Worm (Caenorhabditis elegans): Measurements from ENCODE around the gene F10C1.9.

DNA sequence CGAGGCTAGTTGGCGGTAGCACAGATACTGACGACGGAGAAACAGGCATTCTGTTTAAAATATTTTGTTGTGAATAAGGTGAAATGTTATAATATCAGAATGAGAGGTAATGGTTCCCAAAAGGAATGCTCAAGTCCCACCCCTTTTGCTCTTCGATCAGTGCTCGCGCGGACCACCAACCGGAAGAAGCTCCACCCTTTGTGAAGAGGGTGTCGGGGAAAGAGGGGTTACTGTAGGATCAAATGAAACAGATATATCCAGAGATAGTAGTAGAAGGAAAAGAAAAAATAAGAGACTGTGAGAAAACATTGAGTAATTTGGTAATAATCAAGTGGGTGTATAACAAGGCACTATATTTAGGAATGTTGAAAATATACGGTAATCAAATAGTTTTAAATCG is 29.0 kb upstream of the F10C1.9 start, which contains the start of the genes dmd-5 and F10C1.1:
- TF ChIP-seq ets-5 (GFP tag; IDR thresholded peaks at IDR 0.05) (no peak), zag-1 (tag; optimal IDR thresholded peaks at IDR 0.05) (no peak), nhr-237 (tag; optimal IDR thresholded peaks at IDR 0.05) (no peak)
